Worm (Caenorhabditis elegans) whole organism, L2 larva: Measurements from ENCODE around the gene F31D5.2.

Source experiments
- R02D3.7 ChIP-seq: fragments of 150-350 bp; optimal IDR thresholded peaks from 2 replicates; lab custom pipeline; 2014; ENCODE audit warnings: missing biosample characterization, missing genetic modification characterization
- alr-1 ChIP-seq: fragments of 150-350 bp; optimal IDR thresholded peaks from 2 replicates; lab custom pipeline; 2014; ENCODE audit warnings: missing biosample characterization, missing genetic modification characterization
- aly-2 ChIP-seq: fragments of 150-350 bp; optimal IDR thresholded peaks from 2 replicates; lab custom pipeline; 2014; ENCODE audit warnings: missing biosample characterization, missing genetic modification characterization
- ama-1 ChIP-seq: fragments of 150-350 bp; optimal IDR thresholded peaks from 2 replicates; lab custom pipeline; 2018; ENCODE audit warnings: inconsistent platforms
- elt-3 ChIP-seq: sonication (generic microtip); optimal IDR thresholded peaks from 2 replicates; lab custom pipeline; 2017; ENCODE audit warnings: missing biosample characterization, missing genetic modification characterization
- lin-39 ChIP-seq: fragments of 150-350 bp; optimal IDR thresholded peaks from 2 replicates; lab custom pipeline; 2014; ENCODE audit warnings: missing biosample characterization, missing genetic modification reagents, missing genetic modification characterization
- mdl-1 ChIP-seq, 2 experiments: fragments of 150-350 bp in 1 of 2; sonication (generic microtip) in 1 of 2; optimal IDR thresholded peaks; 2 replicates each; lab custom pipeline; 2017; ENCODE audit warnings: missing biosample characterization in 2 of 2, missing genetic modification characterization in 2 of 2
- nhr-11 ChIP-seq: fragments of 150-350 bp; optimal IDR thresholded peaks from 2 replicates; lab custom pipeline; 2014; ENCODE audit warnings: missing biosample characterization, missing genetic modification characterization
- nhr-12 ChIP-seq: fragments of 150-350 bp; optimal IDR thresholded peaks from 2 replicates; lab custom pipeline; 2014; ENCODE audit warnings: missing biosample characterization, missing genetic modification characterization
- nhr-77 ChIP-seq: fragments of 150-350 bp; optimal IDR thresholded peaks from 2 replicates; lab custom pipeline; 2014; ENCODE audit warnings: missing biosample characterization, missing genetic modification characterization
- unc-39 ChIP-seq: fragments of 150-350 bp; optimal IDR thresholded peaks from 2 replicates; lab custom pipeline; 2014; ENCODE audit warnings: missing biosample characterization, missing genetic modification characterization
- unc-62 ChIP-seq: fragments of 150-350 bp; optimal IDR thresholded peaks from 2 replicates; lab custom pipeline; 2014; ENCODE audit warnings: missing biosample characterization, missing genetic modification reagents, missing genetic modification characterization
- ztf-11 ChIP-seq: sonication (generic microtip); optimal IDR thresholded peaks from 2 replicates; lab custom pipeline; 2017; ENCODE audit warnings: missing biosample characterization, missing genetic modification characterization
- ztf-4 ChIP-seq: fragments of 150-350 bp; optimal IDR thresholded peaks from 2 replicates; lab custom pipeline; 2014; ENCODE audit warnings: missing biosample characterization, missing genetic modification characterization

ce11 chrII:4211113-4211512 is 4.3 kb upstream of the F31D5.2 start, which contains the start of gene F31D5.7:
- TF ChIP-seq ztf-11 (tag; lab: Kevin White, UChicago) (no peak), unc-39 (tag; lab: Kevin White, UChicago) (no peak), elt-3 (tag; lab: Kevin White, UChicago) (no peak), mdl-1 (tag; optimal IDR thresholded peaks at IDR 0.05; lab: Kevin White, UChicago) (no peak), nhr-11 (tag; lab: Kevin White, UChicago) (no peak), alr-1 (tag; lab: Kevin White, UChicago) (no peak), unc-62 (no peak), ama-1 (lab: Kevin White, UChicago) (no peak), nhr-77 (no peak), R02D3.7 (no peak), nhr-12 (tag; lab: Kevin White, UChicago) (no peak), ztf-4 (tag; lab: Kevin White, UChicago) (no peak), lin-39 (tag; lab: Kevin White, UChicago) (no peak), aly-2 (tag; lab: Kevin White, UChicago) (no peak)
